Worm (Caenorhabditis elegans) whole organism, mixed stage, embryonic: ENCODE results near the gene lec-2.

Source experiments
- M03D4.4 ChIP-seq: sonication (generic microtip); optimal IDR thresholded peaks from 2 replicates; lab custom pipeline; 2017; ENCODE audit warnings: mild to moderate bottlenecking, missing genetic modification characterization, missing compliant biosample characterization
- bed-3 ChIP-seq: fragments of 200-800 bp; sonication (Bioruptor generic); optimal IDR thresholded peaks from 3 replicates; lab custom pipeline; 2018; ENCODE audit warnings: mild to moderate bottlenecking, missing genetic modification characterization, moderate library complexity, missing compliant biosample characterization
- blmp-1 ChIP-seq: fragments of 150-350 bp; optimal IDR thresholded peaks from 2 replicates; lab custom pipeline; 2014; ENCODE audit warnings: missing biosample characterization, missing genetic modification characterization
- ceh-39 ChIP-seq: fragments of 150-350 bp; optimal IDR thresholded peaks from 2 replicates; lab custom pipeline; 2014; ENCODE audit warnings: missing biosample characterization, missing genetic modification characterization
- ceh-43 ChIP-seq: fragments of 200-800 bp; sonication (Bioruptor generic); optimal IDR thresholded peaks from 2 replicates; lab custom pipeline; 2018; ENCODE audit warnings: mild to moderate bottlenecking, missing genetic modification characterization, moderate library complexity, missing compliant biosample characterization
- ceh-83 ChIP-seq: fragments of 200-800 bp; sonication (Bioruptor generic); optimal IDR thresholded peaks from 2 replicates; lab custom pipeline; 2018; ENCODE audit warnings: mild to moderate bottlenecking, missing genetic modification characterization, missing compliant biosample characterization
- ces-1 ChIP-seq: fragments of 150-350 bp; optimal IDR thresholded peaks from 2 replicates; lab custom pipeline; 2014; ENCODE audit warnings: missing biosample characterization, missing genetic modification reagents, missing genetic modification characterization
- cnd-1 ChIP-seq: fragments of 200-800 bp; sonication (Bioruptor generic); optimal IDR thresholded peaks from 2 replicates; lab custom pipeline; 2018; ENCODE audit warnings: mild to moderate bottlenecking, missing genetic modification characterization, missing compliant biosample characterization
- drap-1 ChIP-seq: fragments of 200-800 bp; sonication (Bioruptor generic); optimal IDR thresholded peaks from 3 replicates; lab custom pipeline; 2018; ENCODE audit warnings: mild to moderate bottlenecking, missing genetic modification characterization, missing compliant biosample characterization
- elt-1 ChIP-seq: sonication (generic microtip); optimal IDR thresholded peaks from 2 replicates; lab custom pipeline; 2017; ENCODE audit warnings: missing genetic modification characterization, mild to moderate bottlenecking, missing compliant biosample characterization, antibody characterized with exemption, moderate library complexity, borderline replicate concordance; ENCODE audit not compliant: insufficient read depth
- elt-3 ChIP-seq: fragments of 150-350 bp; optimal IDR thresholded peaks from 2 replicates; lab custom pipeline; 2014; ENCODE audit warnings: missing biosample characterization, missing genetic modification characterization
- flh-1 ChIP-seq: fragments of 200-800 bp; sonication (Bioruptor generic); optimal IDR thresholded peaks from 2 replicates; lab custom pipeline; 2018; ENCODE audit warnings: mild to moderate bottlenecking, missing genetic modification characterization, moderate library complexity, missing compliant biosample characterization
- ham-2 ChIP-seq: fragments of 200-800 bp; sonication (Bioruptor generic); optimal IDR thresholded peaks from 2 replicates; lab custom pipeline; 2018; ENCODE audit warnings: mild to moderate bottlenecking, missing genetic modification characterization, missing compliant biosample characterization
- hlh-1 ChIP-seq: fragments of 150-350 bp; optimal IDR thresholded peaks from 2 replicates; lab custom pipeline; 2014; ENCODE audit warnings: missing biosample characterization, missing genetic modification reagents, missing genetic modification characterization
- lin-13 ChIP-seq: fragments of 150-350 bp; optimal IDR thresholded peaks from 2 replicates; lab custom pipeline; 2014; ENCODE audit warnings: missing biosample characterization, missing genetic modification characterization
- lin-32 ChIP-seq: fragments of 200-800 bp; sonication (Bioruptor generic); optimal IDR thresholded peaks from 2 replicates; lab custom pipeline; 2018; ENCODE audit warnings: mild to moderate bottlenecking, missing genetic modification characterization, missing compliant biosample characterization
- lsy-2 ChIP-seq: fragments of 150-350 bp; optimal IDR thresholded peaks from 2 replicates; lab custom pipeline; 2014; ENCODE audit warnings: missing biosample characterization, missing genetic modification characterization
- mab-5 ChIP-seq: fragments of 150-350 bp; optimal IDR thresholded peaks from 2 replicates; lab custom pipeline; 2014; ENCODE audit warnings: missing biosample characterization, missing genetic modification characterization
- mep-1 ChIP-seq: fragments of 150-350 bp; optimal IDR thresholded peaks from 2 replicates; lab custom pipeline; 2017; ENCODE audit warnings: missing biosample characterization, missing genetic modification reagents, missing genetic modification characterization, inconsistent platforms
- mls-2 ChIP-seq: sonication (generic microtip); optimal IDR thresholded peaks from 2 replicates; lab custom pipeline; 2016; ENCODE audit warnings: mild to moderate bottlenecking, missing genetic modification characterization, moderate library complexity, missing compliant biosample characterization
- nhr-12 ChIP-seq: fragments of 150-350 bp; optimal IDR thresholded peaks from 2 replicates; lab custom pipeline; 2014; ENCODE audit warnings: missing biosample characterization, missing genetic modification characterization
- nhr-2 ChIP-seq: fragments of 150-350 bp; optimal IDR thresholded peaks from 2 replicates; lab custom pipeline; 2014; ENCODE audit warnings: missing biosample characterization, missing genetic modification characterization
- nhr-237 ChIP-seq: fragments of 150-350 bp; optimal IDR thresholded peaks from 2 replicates; lab custom pipeline; 2014; ENCODE audit warnings: missing biosample characterization, missing genetic modification characterization
- nhr-28 ChIP-seq: fragments of 150-350 bp; optimal IDR thresholded peaks from 2 replicates; lab custom pipeline; 2014; ENCODE audit warnings: missing biosample characterization, missing genetic modification characterization
- nhr-76 ChIP-seq: sonication (generic microtip); optimal IDR thresholded peaks from 2 replicates; lab custom pipeline; 2017; ENCODE audit warnings: missing biosample characterization, missing genetic modification characterization
- pha-4 ChIP-seq: fragments of 150-350 bp; optimal IDR thresholded peaks from 2 replicates; lab custom pipeline; 2018; ENCODE audit warnings: missing biosample characterization, missing genetic modification reagents, missing genetic modification characterization
- sem-2 ChIP-seq: fragments of 200-800 bp; sonication (Bioruptor generic); optimal IDR thresholded peaks from 2 replicates; lab custom pipeline; 2018; ENCODE audit warnings: mild to moderate bottlenecking, missing genetic modification characterization, missing compliant biosample characterization
- snpc-4 ChIP-seq: fragments of 150-350 bp; optimal IDR thresholded peaks from 2 replicates; lab custom pipeline; 2014; ENCODE audit warnings: missing biosample characterization, missing genetic modification characterization
- sptf-1 ChIP-seq: sonication (generic microtip); optimal IDR thresholded peaks from 2 replicates; lab custom pipeline; 2017; ENCODE audit warnings: mild to moderate bottlenecking, missing genetic modification characterization, moderate library complexity, missing compliant biosample characterization
- tbx-8 ChIP-seq: fragments of 200-800 bp; sonication (Bioruptor generic); optimal IDR thresholded peaks from 2 replicates; lab custom pipeline; 2018; ENCODE audit warnings: mild to moderate bottlenecking, missing genetic modification characterization, moderate library complexity, missing compliant biosample characterization
- unc-120 ChIP-seq: sonication (generic microtip); optimal IDR thresholded peaks from 2 replicates; lab custom pipeline; 2017; ENCODE audit warnings: missing genetic modification characterization, missing compliant biosample characterization; ENCODE audit not compliant: poor library complexity, severe bottlenecking
- unc-39 ChIP-seq: fragments of 150-350 bp; optimal IDR thresholded peaks from 2 replicates; lab custom pipeline; 2014; ENCODE audit warnings: missing biosample characterization, missing genetic modification characterization
- unc-62 ChIP-seq: fragments of 150-350 bp; optimal IDR thresholded peaks from 2 replicates; lab custom pipeline; 2014; ENCODE audit warnings: missing biosample characterization, missing genetic modification reagents, missing genetic modification characterization
- zip-8 ChIP-seq: fragments of 150-350 bp; optimal IDR thresholded peaks from 2 replicates; lab custom pipeline; 2014; ENCODE audit warnings: missing biosample characterization, missing genetic modification characterization
- ztf-11 ChIP-seq: fragments of 150-350 bp; optimal IDR thresholded peaks from 2 replicates; lab custom pipeline; 2014; ENCODE audit warnings: missing biosample characterization, missing genetic modification characterization

lec-2 gene

ce11 chrII:10016013-10016412 is at the start of gene lec-2:
lec-2 (minus strand) TSS chrII:10016183.
- TF ChIP-seq flh-1 (no peak), pha-4 (tag; lab: Kevin White, UChicago) (no peak), tbx-8 (GFP tag; lab: Kevin White, UChicago) (no peak), drap-1 (GFP tag; lab: Kevin White, UChicago) (no peak), mab-5 (no peak), ztf-11 (tag; lab: Kevin White, UChicago) (no peak), elt-3 (tag; lab: Kevin White, UChicago) (no peak), lin-13 (no peak), sem-2 (GFP tag; lab: Kevin White, UChicago) (no peak), unc-62 (GFP tag; lab: Kevin White, UChicago) (no peak), ceh-43 (GFP tag; lab: Kevin White, UChicago) (no peak), nhr-76 (tag; lab: Kevin White, UChicago) (no peak), mep-1 (no peak), elt-1 (tag; lab: Kevin White, UChicago) (no peak), nhr-2 (tag; lab: Kevin White, UChicago) (no peak)

- TF ChIP-seq nhr-2 (tag; lab: Kevin White, UChicago): peak; percentile 20
- TF ChIP-seq lin-32 (GFP tag; lab: Kevin White, UChicago): no peak
- no peak for TF ChIP-seq lin-13
- TF ChIP-seq sem-2 (GFP tag; lab: Kevin White, UChicago): no peak
- TF ChIP-seq nhr-237 (tag; lab: Kevin White, UChicago): no peak
- TF ChIP-seq snpc-4 (tag; lab: Kevin White, UChicago): no peak
- peak; percentile 84 for TF ChIP-seq cnd-1 (tag; lab: Kevin White, UChicago)
- no peak for TF ChIP-seq nhr-76 (tag; lab: Kevin White, UChicago)
- no peak for TF ChIP-seq flh-1
- TF ChIP-seq ztf-11 (tag; lab: Kevin White, UChicago): no peak
- no peak for TF ChIP-seq hlh-1 (tag; lab: Kevin White, UChicago)
- TF ChIP-seq ceh-83 (GFP tag; lab: Kevin White, UChicago): no peak
- peak; percentile 28 for TF ChIP-seq ham-2 (GFP tag; lab: Kevin White, UChicago)
- peak; percentile 68 for TF ChIP-seq sptf-1 (tag; lab: Kevin White, UChicago)
- peak; percentile 83 for TF ChIP-seq mls-2 (tag; lab: Kevin White, UChicago)
- no peak for TF ChIP-seq elt-3 (tag; lab: Kevin White, UChicago)
- no peak for TF ChIP-seq pha-4 (tag; lab: Kevin White, UChicago)
- TF ChIP-seq ces-1 (GFP tag; lab: Kevin White, UChicago): peak; percentile 82
- TF ChIP-seq lsy-2: no peak
- TF ChIP-seq ceh-39 (tag; lab: Kevin White, UChicago): no peak
- no peak for TF ChIP-seq bed-3
- no peak for TF ChIP-seq ceh-43 (GFP tag; lab: Kevin White, UChicago)
- no peak for TF ChIP-seq mab-5
- no peak for TF ChIP-seq nhr-12 (tag; lab: Kevin White, UChicago)
- TF ChIP-seq nhr-28 (tag; lab: Kevin White, UChicago): no peak
- TF ChIP-seq unc-120 (tag; lab: Kevin White, UChicago): peak; percentile 39
- TF ChIP-seq blmp-1 (tag; lab: Kevin White, UChicago): no peak
- no peak for TF ChIP-seq elt-1 (tag; lab: Kevin White, UChicago)
- no peak for TF ChIP-seq unc-39
- TF ChIP-seq drap-1 (GFP tag; lab: Kevin White, UChicago): peak; percentile 38
- peak; percentile 24 for TF ChIP-seq M03D4.4 (tag; lab: Kevin White, UChicago)
- no peak for TF ChIP-seq unc-62 (GFP tag; lab: Kevin White, UChicago)
- no peak for TF ChIP-seq tbx-8 (GFP tag; lab: Kevin White, UChicago)
- TF ChIP-seq mep-1: no peak
- no peak for TF ChIP-seq zip-8
- TF ChIP-seq, all 35 proteins: peak for 9
Measured at ce11 chrII:10065472-10065871, 49.5 kb upstream of the lec-2 start.

- TF ChIP-seq ceh-39 (tag; lab: Kevin White, UChicago) (no peak), ces-1 (GFP tag; lab: Kevin White, UChicago) (peak; percentile 66)
- TF ChIP-seq, all 35 proteins: peak for 1
Measured at ce11 chrII:10060508-10060907, 44.5 kb upstream of the lec-2 start, which contains the start of gene stg-1. stg-1 (minus strand) TSS chrII:10060660.
